Worm (Caenorhabditis elegans) whole organism, midembryonic: ENCODE measurements around the gene srbc-32.

Source experiments
- T22C8.4 ChIP-seq: fragments of 200-800 bp; sonication (Bioruptor generic); IDR thresholded peaks from 2 replicates; pipeline ENCODE4 v1.3.6; 2022; ENCODE audit warnings: missing genetic modification characterization, missing compliant biosample characterization
- flt-1 ChIP-seq: fragments of 200-800 bp; sonication (Bioruptor generic); IDR thresholded peaks from 2 replicates; pipeline ENCODE4 v1.3.6; 2022; ENCODE audit warnings: missing genetic modification characterization, missing compliant biosample characterization
- med-1 ChIP-seq: sonication (generic microtip); optimal IDR thresholded peaks from 2 replicates; lab custom pipeline; 2017; ENCODE audit warnings: missing genetic modification characterization, mild to moderate bottlenecking, missing compliant biosample characterization, antibody characterized with exemption, missing genetic modification reagents; ENCODE audit not compliant: insufficient read depth
- ref-1 ChIP-seq: fragments of 200-800 bp; sonication (Bioruptor generic); conservative IDR thresholded peaks from 2 replicates; pipeline ENCODE4 v1.3.6; 2022; ENCODE audit warnings: missing genetic modification reagents, missing genetic modification characterization, missing compliant biosample characterization
- tab-1 ChIP-seq: fragments of 200-800 bp; sonication (Bioruptor generic); IDR thresholded peaks from 2 replicates; pipeline ENCODE4 v1.3.6; 2022; ENCODE audit warnings: missing genetic modification characterization, missing compliant biosample characterization
- ztf-29 ChIP-seq: fragments of 200-800 bp; sonication (Bioruptor generic); IDR thresholded peaks from 2 replicates; pipeline ENCODE4 v1.3.6; 2022; ENCODE audit warnings: missing genetic modification reagents, missing genetic modification characterization, missing compliant biosample characterization

DNA sequence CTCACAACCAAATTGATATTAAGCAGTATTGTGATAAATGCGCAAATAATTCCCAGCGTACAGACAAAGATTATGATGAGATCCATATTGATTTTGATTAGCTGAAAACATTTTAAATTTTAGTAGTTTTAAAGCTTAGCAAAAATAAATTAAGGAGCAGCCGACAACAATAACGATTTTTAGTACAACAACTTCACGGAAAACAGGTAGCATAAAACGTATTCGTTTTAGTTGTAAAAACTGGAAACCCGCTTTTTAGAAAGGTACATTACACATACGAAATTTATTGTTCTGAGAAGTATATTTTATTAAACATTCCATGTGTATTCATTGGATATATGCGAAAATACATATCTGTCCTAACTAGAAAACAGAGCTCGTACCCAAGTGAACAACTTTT is 3.7 kb upstream of the srbc-32 start, which contains the start of gene srbc-36:
- TF ChIP-seq flt-1 (GFP tag; lab: Robert Waterston, UW) (no peak), tab-1 (GFP tag; lab: Robert Waterston, UW) (no peak), ztf-29 (GFP tag; lab: Robert Waterston, UW) (no peak), T22C8.4 (GFP tag; lab: Robert Waterston, UW) (no peak), ref-1 (GFP tag; lab: Robert Waterston, UW) (no peak), med-1 (GFP tag; lab: Kevin White, UChicago) (no peak)
